Worm (Caenorhabditis elegans) whole organism, L4/young adult: Measurements from ENCODE around the gene ppgn-1.

Source experiments
- W03F9.2 ChIP-seq: fragments of 150-350 bp; optimal IDR thresholded peaks from 2 replicates; lab custom pipeline; 2014; ENCODE audit warnings: missing biosample characterization, missing genetic modification characterization
- dao-5 ChIP-seq: sonication (generic microtip); optimal IDR thresholded peaks from 2 replicates; lab custom pipeline; 2016; ENCODE audit warnings: missing genotype, missing genetic modification characterization, moderate library complexity, missing compliant biosample characterization
- him-1 ChIP-seq: sonication (generic microtip); optimal IDR thresholded peaks from 2 replicates; lab custom pipeline; 2016; ENCODE audit warnings: missing genotype, missing genetic modification reagents, missing genetic modification characterization, missing compliant biosample characterization

ce11 chrIV:2316273-2316672, 32.4 kb downstream of the ppgn-1 start, which contains the start of gene Y38F2AL.12:
- TF ChIP-seq him-1 (no peak), dao-5 (tag; lab: Kevin White, UChicago) (no peak), W03F9.2 (tag; lab: Kevin White, UChicago) (no peak)
